Worm (Caenorhabditis elegans): Measurements from ENCODE around the gene Y39B6A.34.

Y39B6A.34 gene

ce11 chrV:18967479-18968056 is 33.2 kb upstream of the Y39B6A.34 start, which contains the start of gene Y39B6A.43 (continued):
- TF ChIP-seq nhr-43 (tag; optimal IDR thresholded peaks at IDR 0.05; ENCODE audit: poor library complexity, severe bottlenecking) (peak; percentile 93), ceh-9 (tag; optimal IDR thresholded peaks at IDR 0.05) (no peak), aly-2 (tag; optimal IDR thresholded peaks at IDR 0.05) (peak; percentile 84), R02D3.7 (tag; optimal IDR thresholded peaks at IDR 0.05) (peak; percentile 92), daf-12 (tag; optimal IDR thresholded peaks at IDR 0.05) (no peak)

- TF ChIP-seq elt-1 (tag; optimal IDR thresholded peaks at IDR 0.05) (no peak), jun-1 (tag; optimal IDR thresholded peaks at IDR 0.05) (no peak), nhr-23 (tag; optimal IDR thresholded peaks at IDR 0.05) (no peak), pqm-1 (tag; optimal IDR thresholded peaks at IDR 0.05) (no peak), fkh-2 (tag; optimal IDR thresholded peaks at IDR 0.05) (no peak), snpc-4 (tag; optimal IDR thresholded peaks at IDR 0.05) (no peak), nhr-77 (tag; optimal IDR thresholded peaks at IDR 0.05) (no peak), hmg-11 (tag; optimal IDR thresholded peaks at IDR 0.05) (no peak), skn-1 (tag; optimal IDR thresholded peaks at IDR 0.05) (no peak), egl-5 (tag; optimal IDR thresholded peaks at IDR 0.05) (no peak)
Observed at ce11 chrV:18969590-18970105, 31.2 kb upstream of the Y39B6A.34 start, which contains the start of gene Y39B6A.42. Y39B6A.42 (minus strand) TSS chrV:18969640.

ce11 chrV:18976539-18976938 is 24.3 kb upstream of the Y39B6A.34 start:
- TF ChIP-seq nhr-43 (tag; optimal IDR thresholded peaks at IDR 0.05; ENCODE audit: poor library complexity, severe bottlenecking): no peak
- peak; percentile 57 for TF ChIP-seq elt-2 (tag; optimal IDR thresholded peaks at IDR 0.05)
- TF ChIP-seq pqm-1 (tag; optimal IDR thresholded peaks at IDR 0.05): peak; percentile 10
- peak; percentile 21 for TF ChIP-seq pha-4 (tag; optimal IDR thresholded peaks at IDR 0.05)

- TF ChIP-seq jun-1 (tag; optimal IDR thresholded peaks at IDR 0.05) (no peak), lsy-12 (tag; optimal IDR thresholded peaks at IDR 0.05) (no peak), fkh-10 (GFP tag; optimal IDR thresholded peaks at IDR 0.05) (no peak), ZK546.5 (tag; optimal IDR thresholded peaks at IDR 0.05) (no peak), nhr-77 (tag; optimal IDR thresholded peaks at IDR 0.05) (no peak), elt-1 (tag; optimal IDR thresholded peaks at IDR 0.05) (no peak), aly-2 (tag; optimal IDR thresholded peaks at IDR 0.05) (no peak), elt-3 (tag; optimal IDR thresholded peaks at IDR 0.05) (no peak), nhr-23 (tag; optimal IDR thresholded peaks at IDR 0.05) (no peak), ceh-82 (tag; optimal IDR thresholded peaks at IDR 0.05) (no peak)
Observed at ce11 chrV:18977876-18978275, 22.9 kb upstream of the Y39B6A.34 start, which contains the start of gene Y39B6A.41. Y39B6A.41 (minus strand) TSS chrV:18977976.

ce11 chrV:18978301-18978700 is 22.5 kb upstream of the Y39B6A.34 start:
- TF ChIP-seq pqm-1 (tag; optimal IDR thresholded peaks at IDR 0.05) (peak; percentile 24), sea-2 (GFP tag; optimal IDR thresholded peaks at IDR 0.05) (no peak), ceh-16 (tag; optimal IDR thresholded peaks at IDR 0.05) (no peak), skn-1 (tag; optimal IDR thresholded peaks at IDR 0.05) (no peak), ama-1 (optimal IDR thresholded peaks at IDR 0.05) (no peak), ceh-82 (tag; optimal IDR thresholded peaks at IDR 0.05) (no peak), elt-2 (tag; optimal IDR thresholded peaks at IDR 0.05) (peak; percentile 75), egl-5 (tag; optimal IDR thresholded peaks at IDR 0.05) (no peak), pha-4 (tag; optimal IDR thresholded peaks at IDR 0.05) (peak; percentile 35), unc-62 (GFP tag; optimal IDR thresholded peaks at IDR 0.05) (no peak), ztf-11 (tag; optimal IDR thresholded peaks at IDR 0.05) (no peak), fos-1 (tag; optimal IDR thresholded peaks at IDR 0.05) (no peak), fkh-2 (tag; optimal IDR thresholded peaks at IDR 0.05) (no peak), nhr-237 (tag; optimal IDR thresholded peaks at IDR 0.05) (no peak), snpc-4 (tag; optimal IDR thresholded peaks at IDR 0.05) (no peak)

- TF ChIP-seq pha-4 (tag; optimal IDR thresholded peaks at IDR 0.05) (peak; percentile 72), nfya-1 (tag; optimal IDR thresholded peaks at IDR 0.05; ENCODE audit: insufficient read depth) (peak; percentile 63), lsy-12 (tag; optimal IDR thresholded peaks at IDR 0.05) (peak; percentile 69), egl-27 (tag; optimal IDR thresholded peaks at IDR 0.05) (no peak), nhr-23 (tag; optimal IDR thresholded peaks at IDR 0.05) (peak; percentile 76), elt-2 (tag; optimal IDR thresholded peaks at IDR 0.05) (peak; percentile 11), nhr-43 (tag; optimal IDR thresholded peaks at IDR 0.05; ENCODE audit: poor library complexity, severe bottlenecking) (peak; percentile 74), eor-1 (tag; optimal IDR thresholded peaks at IDR 0.05) (peak in 1 of 2 experiments; percentile 43), unc-39 (tag; optimal IDR thresholded peaks at IDR 0.05) (no peak), elt-3 (tag; optimal IDR thresholded peaks at IDR 0.05) (no peak), lin-15B (tag; optimal IDR thresholded peaks at IDR 0.05) (peak; percentile 58), hmg-11 (tag; optimal IDR thresholded peaks at IDR 0.05) (peak; percentile 20), nhr-77 (tag; optimal IDR thresholded peaks at IDR 0.05) (no peak), lin-39 (tag; optimal IDR thresholded peaks at IDR 0.05) (peak; percentile 3), snpc-4 (tag; optimal IDR thresholded peaks at IDR 0.05) (peak; percentile 31)
Observed at ce11 chrV:18980980-18981529, 19.8 kb upstream of the Y39B6A.34 start, which contains the start of the genes mrps-35 and sws-1. mrps-35 (plus strand) TSS chrV:18981306. sws-1 (minus strand) TSS chrV:18981479.
